Fruit fly (Drosophila melanogaster): ENCODE results near the gene Fibp.

The Fibp gene

DNA sequence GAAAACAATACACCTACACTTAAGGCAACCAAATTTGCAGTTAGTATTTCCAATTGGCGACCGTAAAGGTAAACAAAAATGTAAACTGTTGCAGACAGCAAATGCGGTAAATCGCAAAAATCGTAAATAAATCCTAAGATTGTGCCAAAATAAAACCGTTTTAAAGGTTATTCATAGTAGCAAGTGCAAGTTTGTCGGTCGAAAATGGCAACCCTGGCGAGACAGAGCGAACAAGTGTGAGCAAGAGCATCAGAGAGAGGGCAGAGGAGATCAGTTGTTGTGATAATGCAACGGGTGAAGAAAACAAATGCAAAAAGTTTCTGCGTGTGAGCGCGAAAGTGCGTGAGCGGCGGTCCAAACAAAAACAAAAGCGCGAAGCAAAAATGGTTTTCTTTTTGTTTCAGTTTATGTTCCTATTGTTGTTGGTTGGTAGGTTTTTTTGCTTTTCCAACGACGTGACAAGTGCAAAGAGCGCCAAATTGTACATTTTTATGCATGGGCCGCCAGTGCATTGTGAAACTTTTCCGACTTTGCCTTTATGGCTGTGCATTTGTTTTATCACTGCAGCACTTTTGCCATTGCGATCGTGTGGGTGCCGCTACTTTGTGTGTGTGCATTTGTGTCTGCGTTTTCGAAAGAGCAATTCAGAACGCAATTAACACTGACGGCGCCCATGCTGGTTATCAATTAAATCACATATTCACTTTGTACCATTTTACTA lies 24.9 kb downstream of the Fibp start:
- TF ChIP-seq CG32121 (GFP tag; IDR thresholded peaks at IDR 0.05) = peak; percentile 41; the same call in 1 of the 2 replicates
- peak; percentile 35 for TF ChIP-seq CG8159 (tag; optimal IDR thresholded peaks at IDR 0.05)
- TF ChIP-seq CG34367 (tag; optimal IDR thresholded peaks at IDR 0.05) = no peak
- no peak for TF ChIP-seq CG17806 (tag; optimal IDR thresholded peaks at IDR 0.05)
- peak; percentile 85 for TF ChIP-seq CG12605 (GFP tag; IDR thresholded peaks at IDR 0.05)
- TF ChIP-seq rn (GFP tag; IDR thresholded peaks at IDR 0.05) = peak; percentile 52; the same call in 1 of the 2 replicates
- peak; percentile 27 for TF ChIP-seq CG15710 (tag; optimal IDR thresholded peaks at IDR 0.05)
- TF ChIP-seq EcR (GFP tag; optimal IDR thresholded peaks at IDR 0.05) = no peak
- TF ChIP-seq CG9948 (tag; optimal IDR thresholded peaks at IDR 0.05) = no peak
- peak; percentile 71 for TF ChIP-seq CG14655 (GFP tag; optimal IDR thresholded peaks at IDR 0.05)
- TF ChIP-seq Ets98B (GFP tag; IDR thresholded peaks at IDR 0.05) = peak; percentile 74
- peak; percentile 82 for TF ChIP-seq CG13204 (GFP tag; optimal IDR thresholded peaks at IDR 0.05)
- peak; percentile 81 for TF ChIP-seq fd96Ca (GFP tag; IDR thresholded peaks at IDR 0.05)
- TF ChIP-seq Snoo (tag; optimal IDR thresholded peaks at IDR 0.05) = no peak
- TF ChIP-seq CG4496 (GFP tag; IDR thresholded peaks at IDR 0.05) = peak; percentile 78
- peak; percentile 58 for TF ChIP-seq CG8301 (tag; optimal IDR thresholded peaks at IDR 0.05)
- TF ChIP-seq gl (tag; optimal IDR thresholded peaks at IDR 0.05) = peak; percentile 64

- peak; percentile 20 for TF ChIP-seq EcR (GFP tag; optimal IDR thresholded peaks at IDR 0.05)
- no peak for TF ChIP-seq CG8159 (tag; optimal IDR thresholded peaks at IDR 0.05)
- TF ChIP-seq CG4496 (GFP tag; IDR thresholded peaks at IDR 0.05) = peak; percentile 52; the same call in 1 of the 3 replicates
- TF ChIP-seq fd96Ca (GFP tag; IDR thresholded peaks at IDR 0.05) = 0 out of 3 replicates have a peak, but pooled peaks have one; percentile 5
- TF ChIP-seq CG13204 (GFP tag; optimal IDR thresholded peaks at IDR 0.05) = peak; percentile 94
These were observed 26.1 kb downstream of the Fibp start for dm6 chr3L:19791688-19792073.

DNA sequence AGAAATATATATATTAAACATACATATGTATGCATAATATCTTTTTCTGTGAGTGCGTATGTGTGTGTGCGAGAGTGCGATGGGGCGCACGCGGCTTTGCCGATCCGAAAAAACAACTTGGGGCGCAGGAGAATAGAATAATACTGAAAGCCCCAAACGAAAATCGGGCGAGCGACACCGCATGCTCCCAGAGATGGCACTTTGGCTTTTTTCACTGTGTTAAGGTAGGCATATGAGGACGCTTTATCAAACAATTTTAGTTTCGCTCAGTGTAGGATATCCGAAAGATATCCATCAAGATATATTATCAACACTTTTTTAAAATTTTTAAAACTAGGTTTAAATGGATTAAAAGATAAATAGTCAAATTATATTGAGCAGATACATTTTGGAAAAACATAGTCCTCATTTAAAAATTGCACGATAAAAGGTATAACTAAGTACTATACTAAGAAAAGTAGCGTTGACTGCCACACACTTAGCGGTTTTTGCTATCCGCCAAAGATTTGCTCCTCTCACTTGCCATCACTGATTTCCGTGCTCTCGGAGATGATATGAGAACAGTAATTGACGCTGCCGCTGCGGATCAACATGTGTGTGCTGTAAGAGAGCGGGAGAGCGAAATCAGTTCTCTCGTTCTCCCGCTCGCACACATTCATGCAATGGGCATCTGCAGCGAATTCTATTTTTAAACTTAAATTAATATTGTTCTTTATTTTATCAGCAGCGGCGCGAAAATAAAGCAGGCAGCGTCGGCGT lies 26.7 kb downstream of the Fibp start:
- TF ChIP-seq gl (tag; optimal IDR thresholded peaks at IDR 0.05) (no peak), Ets98B (GFP tag; IDR thresholded peaks at IDR 0.05) (no peak; the same call in 1 of the 2 replicates), CG10348 (GFP tag; IDR thresholded peaks at IDR 0.05) (no peak), CG34367 (tag; optimal IDR thresholded peaks at IDR 0.05) (peak; percentile 55), CG15710 (tag; optimal IDR thresholded peaks at IDR 0.05) (peak; percentile 61), Pif1B (GFP tag; optimal IDR thresholded peaks at IDR 0.05) (peak; percentile 13), EcR (GFP tag; optimal IDR thresholded peaks at IDR 0.05) (no peak), CG12605 (GFP tag; IDR thresholded peaks at IDR 0.05) (peak; percentile 37; the same call in 1 of the 2 replicates), fd96Ca (GFP tag; IDR thresholded peaks at IDR 0.05) (peak; percentile 47; the same call in 2 of the 3 replicates), CG13204 (GFP tag; optimal IDR thresholded peaks at IDR 0.05) (no peak), D1 (tag; optimal IDR thresholded peaks at IDR 0.05) (no peak), Snoo (tag; optimal IDR thresholded peaks at IDR 0.05) (peak; percentile 58), Pif1A (GFP tag; optimal IDR thresholded peaks at IDR 0.05) (peak; percentile 27), CG14655 (GFP tag; optimal IDR thresholded peaks at IDR 0.05) (peak; percentile 74), CG9948 (tag; optimal IDR thresholded peaks at IDR 0.05) (peak; percentile 54), CG17806 (tag; optimal IDR thresholded peaks at IDR 0.05) (peak; percentile 48), CG8159 (tag; optimal IDR thresholded peaks at IDR 0.05) (peak; percentile 74), rn (GFP tag; IDR thresholded peaks at IDR 0.05) (no peak), CG8301 (tag; optimal IDR thresholded peaks at IDR 0.05) (peak; percentile 63), CG4496 (GFP tag; IDR thresholded peaks at IDR 0.05) (peak; percentile 38; the same call in 1 of the 3 replicates), CG32121 (GFP tag; IDR thresholded peaks at IDR 0.05) (peak; percentile 14; the same call in 1 of the 2 replicates)

- TF ChIP-seq EcR (GFP tag; optimal IDR thresholded peaks at IDR 0.05) (no peak), CG15710 (tag; optimal IDR thresholded peaks at IDR 0.05) (no peak), CG8301 (tag; optimal IDR thresholded peaks at IDR 0.05) (no peak), Snoo (tag; optimal IDR thresholded peaks at IDR 0.05) (no peak)
These were observed 27.2 kb downstream of the Fibp start for dm6 chr3L:19790564-19790928.

- TF ChIP-seq CG8301 (tag; optimal IDR thresholded peaks at IDR 0.05) (no peak), CG32121 (GFP tag; IDR thresholded peaks at IDR 0.05) (0 out of 2 replicates have a peak, but pooled peaks have one; percentile 20), CG13204 (GFP tag; optimal IDR thresholded peaks at IDR 0.05) (no peak), CG15710 (tag; optimal IDR thresholded peaks at IDR 0.05) (no peak)
These were observed 30.1 kb downstream of the Fibp start for dm6 chr3L:19787632-19788031.

DNA sequence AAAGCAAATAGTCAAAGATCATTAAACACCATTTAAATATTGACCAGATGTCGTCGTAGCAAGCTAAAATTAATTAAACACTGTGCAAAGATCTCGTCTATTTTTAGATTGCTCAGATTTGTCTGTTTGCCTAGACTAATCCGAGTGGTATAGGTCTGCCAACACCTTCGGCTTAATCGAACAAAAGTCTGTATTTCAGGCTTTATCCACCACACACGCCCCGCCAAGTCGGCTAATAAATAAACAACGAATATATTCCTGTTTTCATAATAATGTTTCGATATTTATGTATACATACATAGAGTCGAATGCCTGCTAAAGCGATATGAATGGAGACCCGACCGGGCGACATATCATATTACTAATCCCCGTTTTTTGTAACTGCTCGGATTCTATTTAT lies 39.2 kb downstream of the Fibp start:
- TF ChIP-seq CG10348 (GFP tag; IDR thresholded peaks at IDR 0.05) = no peak
- no peak for TF ChIP-seq CG14655 (GFP tag; optimal IDR thresholded peaks at IDR 0.05)
- no peak for TF ChIP-seq rn (GFP tag; IDR thresholded peaks at IDR 0.05)
- no peak for TF ChIP-seq Pif1A (GFP tag; optimal IDR thresholded peaks at IDR 0.05)
- no peak for TF ChIP-seq Pif1B (GFP tag; optimal IDR thresholded peaks at IDR 0.05)
